Fruit fly (Drosophila melanogaster) whole organism, wandering third instar larva: ENCODE results near the gene CG32201.

Experiments used
- Abd-B ChIP-seq: fragments of >200 bp; optimal IDR thresholded peaks from 2 replicates; lab custom pipeline; 2017; ENCODE audit warnings: missing biosample characterization, missing genetic modification characterization
- CG32264 ChIP-seq: fragments of 200-800 bp; sonication (Bioruptor generic); optimal IDR thresholded peaks from 2 replicates; lab custom pipeline; 2016; ENCODE audit warnings: missing biosample characterization, missing genetic modification characterization
- CG9705 ChIP-seq: fragments of 200-800 bp; sonication (Bioruptor generic); optimal IDR thresholded peaks from 2 replicates; lab custom pipeline; 2018; ENCODE audit warnings: missing biosample characterization, mild to moderate bottlenecking, missing genetic modification characterization
- CrebA ChIP-seq: fragments of 200-800 bp; sonication (Bioruptor generic); optimal IDR thresholded peaks from 2 replicates; lab custom pipeline; 2016; ENCODE audit warnings: missing biosample characterization, mild to moderate bottlenecking, missing genetic modification characterization, borderline replicate concordance
- Dfd ChIP-seq: fragments of >200 bp; optimal IDR thresholded peaks from 2 replicates; lab custom pipeline; 2017; ENCODE audit warnings: missing biosample characterization, missing genetic modification characterization
- Dif ChIP-seq: fragments of 200-275, 200-300 bp; sonication (Bioruptor generic); optimal IDR thresholded peaks from 2 replicates; lab custom pipeline; 2018; ENCODE audit warnings: missing biosample characterization, missing genetic modification characterization; ENCODE audit not compliant: partially characterized antibody
- GATAd ChIP-seq: sonication (Bioruptor generic); optimal IDR thresholded peaks from 2 replicates; lab custom pipeline; 2016; ENCODE audit warnings: missing biosample characterization, missing genetic modification characterization
- HLH106 ChIP-seq: fragments of 200-800 bp; optimal IDR thresholded peaks from 3 replicates; lab custom pipeline; 2019; ENCODE audit warnings: missing biosample characterization, mild to moderate bottlenecking, missing genetic modification characterization, moderate library complexity
- Hnf4 ChIP-seq: fragments of 200-800 bp; sonication (Bioruptor generic); optimal IDR thresholded peaks from 2 replicates; lab custom pipeline; 2016; ENCODE audit warnings: missing biosample characterization, mild to moderate bottlenecking, missing genetic modification characterization
- Hr78 ChIP-seq: fragments of >200 bp; optimal IDR thresholded peaks from 2 replicates; lab custom pipeline; 2017; ENCODE audit warnings: missing biosample characterization, missing genetic modification characterization
- Hr83 ChIP-seq: fragments of 200-300 bp; sonication (Bioruptor generic); optimal IDR thresholded peaks from 2 replicates; lab custom pipeline; 2016; ENCODE audit warnings: missing biosample characterization, mild to moderate bottlenecking, missing genetic modification characterization, moderate library complexity; ENCODE audit not compliant: poor library complexity, severe bottlenecking
- Jra ChIP-seq: sonication (Bioruptor generic); optimal IDR thresholded peaks from 2 replicates; lab custom pipeline; 2016; ENCODE audit warnings: missing biosample characterization, missing genetic modification characterization
- Mio ChIP-seq: sonication (Bioruptor generic); optimal IDR thresholded peaks from 2 replicates; lab custom pipeline; 2016; ENCODE audit warnings: missing biosample characterization, missing genetic modification characterization
- Myc ChIP-seq: fragments of >200 bp; optimal IDR thresholded peaks from 2 replicates; lab custom pipeline; 2017
- N ChIP-seq: fragments of >200 bp; optimal IDR thresholded peaks from 2 replicates; lab custom pipeline; 2018; ENCODE audit warnings: missing biosample characterization, missing external identifiers, missing genetic modification characterization
- OdsH ChIP-seq: fragments of 200-800 bp; sonication (Bioruptor generic); optimal IDR thresholded peaks from 2 replicates; lab custom pipeline; 2016; ENCODE audit warnings: missing biosample characterization, mild to moderate bottlenecking, missing genetic modification characterization
- Rel ChIP-seq, 2 experiments: fragments of 200-800 bp; sonication (Bioruptor generic) in 1 of 2; optimal IDR thresholded peaks; 2 replicates in 1 of 2; 3 replicates in 1 of 2; lab custom pipeline; 2016 to 2019; ENCODE audit warnings: mild to moderate bottlenecking in 2 of 2, missing biosample characterization in 2 of 2, missing genetic modification characterization in 2 of 2, moderate library complexity in 1 of 2
- Sp1 ChIP-seq: fragments of 200-800 bp; sonication (Bioruptor generic); optimal IDR thresholded peaks from 3 replicates; lab custom pipeline; 2019; ENCODE audit warnings: missing biosample characterization, mild to moderate bottlenecking, missing genetic modification characterization, moderate library complexity
- Vsx2 ChIP-seq: fragments of 200-300, 225-300 bp; sonication (Bioruptor generic); optimal IDR thresholded peaks from 2 replicates; lab custom pipeline; 2018; ENCODE audit warnings: missing biosample characterization, missing genetic modification characterization; ENCODE audit not compliant: partially characterized antibody
- br ChIP-seq: fragments of 200-800 bp; sonication (Bioruptor generic); optimal IDR thresholded peaks from 2 replicates; lab custom pipeline; 2016; ENCODE audit warnings: missing biosample characterization, missing genetic modification characterization
- brk ChIP-seq: fragments of 200-800 bp; sonication (Bioruptor generic); optimal IDR thresholded peaks from 2 replicates; lab custom pipeline; 2016; ENCODE audit warnings: missing biosample characterization, mild to moderate bottlenecking, missing genetic modification characterization
- dl ChIP-seq, 2 experiments: fragments of 175-275, 200-275 bp in 1 of 2; fragments of 200-275 bp in 1 of 2; sonication (Bioruptor generic); optimal IDR thresholded peaks; lab custom pipeline; 2018; ENCODE audit warnings: mild to moderate bottlenecking in 2 of 2, missing biosample characterization in 2 of 2, missing genetic modification characterization in 2 of 2, moderate library complexity in 2 of 2; ENCODE audit not compliant: partially characterized antibody in 2 of 2, insufficient read depth in 1 of 2
- dmrt93B ChIP-seq: fragments of 200-800 bp; sonication (Bioruptor generic); optimal IDR thresholded peaks from 2 replicates; lab custom pipeline; 2018; ENCODE audit warnings: missing biosample characterization, mild to moderate bottlenecking, missing genetic modification characterization
- dsf ChIP-seq: sonication (Bioruptor generic); optimal IDR thresholded peaks from 2 replicates; lab custom pipeline; 2016; ENCODE audit warnings: missing biosample characterization, missing genetic modification characterization, borderline replicate concordance
- ey ChIP-seq: fragments of 200-800 bp; sonication (Bioruptor generic); optimal IDR thresholded peaks from 2 replicates; lab custom pipeline; 2016; ENCODE audit warnings: missing biosample characterization, missing genetic modification characterization
- foxo ChIP-seq, 2 experiments: fragments of 200-800 bp; sonication (Bioruptor generic); optimal IDR thresholded peaks; 2 replicates in 1 of 2; 3 replicates in 1 of 2; lab custom pipeline; 2016 to 2017; ENCODE audit warnings: missing biosample characterization in 2 of 2, missing genetic modification characterization in 2 of 2
- fru ChIP-seq: fragments of 200-800 bp; sonication (Bioruptor generic); optimal IDR thresholded peaks from 3 replicates; lab custom pipeline; 2016; ENCODE audit warnings: missing biosample characterization, mild to moderate bottlenecking, missing genetic modification characterization
- h ChIP-seq: fragments of 200-800 bp; sonication (Bioruptor generic); optimal IDR thresholded peaks from 3 replicates; lab custom pipeline; 2016; ENCODE audit warnings: missing biosample characterization, mild to moderate bottlenecking, missing genetic modification characterization
- jim ChIP-seq: fragments of 175-275, 200-325 bp; sonication (Bioruptor generic); optimal IDR thresholded peaks from 2 replicates; lab custom pipeline; 2016; ENCODE audit warnings: missing biosample characterization, mild to moderate bottlenecking, missing genetic modification characterization
- lola ChIP-seq: fragments of >200 bp; optimal IDR thresholded peaks from 2 replicates; lab custom pipeline; 2017; ENCODE audit warnings: missing biosample characterization, missing genetic modification characterization
- pan ChIP-seq: fragments of >200 bp; optimal IDR thresholded peaks from 2 replicates; lab custom pipeline; 2017
- psq ChIP-seq: fragments of 200-800 bp; sonication (Bioruptor generic); optimal IDR thresholded peaks from 3 replicates; lab custom pipeline; 2017; ENCODE audit warnings: missing biosample characterization, mild to moderate bottlenecking, missing genetic modification characterization, moderate library complexity
- rgr ChIP-seq: fragments of 200-800 bp; sonication (Bioruptor generic); optimal IDR thresholded peaks from 3 replicates; lab custom pipeline; 2016; ENCODE audit warnings: missing biosample characterization, mild to moderate bottlenecking, missing genetic modification characterization
- sage ChIP-seq: fragments of 200-800 bp; sonication (Bioruptor generic); optimal IDR thresholded peaks from 2 replicates; lab custom pipeline; 2016; ENCODE audit warnings: missing biosample characterization, mild to moderate bottlenecking, missing genetic modification characterization
- sv ChIP-seq: fragments of 200-800 bp; sonication (Bioruptor generic); optimal IDR thresholded peaks from 3 replicates; lab custom pipeline; 2016; ENCODE audit warnings: missing biosample characterization, missing genetic modification characterization
- tai ChIP-seq: sonication (Bioruptor generic); optimal IDR thresholded peaks from 2 replicates; lab custom pipeline; 2016; ENCODE audit warnings: missing biosample characterization, missing genetic modification characterization
- usp ChIP-seq: fragments of >200 bp; optimal IDR thresholded peaks from 2 replicates; lab custom pipeline; 2017; ENCODE audit warnings: missing biosample characterization, missing genetic modification characterization
- woc ChIP-seq: sonication (Bioruptor generic); optimal IDR thresholded peaks from 2 replicates; lab custom pipeline; 2016; ENCODE audit warnings: missing biosample characterization, mild to moderate bottlenecking, missing genetic modification characterization

The CG32201 gene

DNA sequence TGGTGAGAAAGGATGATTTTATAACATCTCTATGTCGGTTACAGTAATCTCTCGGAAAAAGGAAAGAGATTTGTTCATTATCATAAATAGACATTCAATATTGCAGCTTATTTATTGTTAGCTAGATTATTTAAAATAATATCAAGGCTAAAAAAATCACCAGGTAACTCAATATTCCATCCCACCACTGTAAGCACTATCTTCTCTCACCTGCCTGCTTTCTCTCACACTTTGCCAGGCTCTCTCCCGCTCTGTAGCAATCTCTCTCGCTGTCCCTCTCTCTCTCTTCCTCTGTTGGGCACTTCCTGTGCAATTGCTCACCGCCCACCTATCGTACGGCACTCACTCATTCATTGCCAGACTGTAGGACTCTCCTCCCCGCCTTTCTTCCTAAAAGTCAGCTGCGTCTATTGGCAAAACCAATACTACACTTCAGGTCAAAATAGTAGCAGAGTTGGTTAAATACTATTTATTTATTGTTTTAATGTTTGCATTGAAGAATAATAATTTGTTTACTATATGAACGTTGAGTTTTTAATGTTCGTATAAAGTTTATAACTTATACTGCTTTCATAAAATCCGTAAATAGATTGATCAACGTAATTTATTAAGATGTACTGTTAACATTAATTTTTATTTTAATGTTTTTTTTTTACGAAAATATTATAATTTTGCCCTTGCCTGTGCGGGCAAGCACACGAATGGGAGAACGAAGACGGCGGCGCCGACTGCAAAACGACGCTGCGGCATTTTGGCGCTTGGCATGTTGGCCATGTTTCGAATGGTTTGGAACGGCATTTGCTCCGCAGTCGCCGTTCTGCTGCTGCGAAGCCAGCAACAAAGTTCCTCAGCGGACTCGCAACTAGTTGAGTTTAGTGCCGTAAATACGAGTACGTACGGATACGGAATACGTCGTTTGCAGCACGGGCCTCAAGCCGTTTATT, 31.4 kb downstream of the CG32201 start:
- peak; percentile 91 for TF ChIP-seq Sp1 (GFP tag; lab: Kevin White, UChicago)
- no peak for TF ChIP-seq N (GFP tag; lab: Kevin White, UChicago)
- TF ChIP-seq Mio (GFP tag; lab: Kevin White, UChicago) = peak; percentile 33
- peak; percentile 95 for TF ChIP-seq h (GFP tag; lab: Kevin White, UChicago)
- TF ChIP-seq CG32264 = peak; percentile 67
- TF ChIP-seq rgr (GFP tag; lab: Kevin White, UChicago) = peak; percentile 94
- TF ChIP-seq brk (GFP tag; lab: Kevin White, UChicago) = peak; percentile 74
- peak; percentile 87 for TF ChIP-seq fru (GFP tag; lab: Kevin White, UChicago)
- TF ChIP-seq Myc = no peak
- peak; percentile 56 for TF ChIP-seq dsf
- peak; percentile 98 to 99 for TF ChIP-seq dl (GFP tag; optimal IDR thresholded peaks at IDR 0.05; lab: Kevin White, UChicago; ENCODE audit: insufficient read depth in 1 of 2, partially characterized antibody in 2 of 2)
- TF ChIP-seq Dif (GFP tag; lab: Kevin White, UChicago) = peak; percentile 99
- peak; percentile 76 for TF ChIP-seq br (GFP tag; lab: Kevin White, UChicago)
- no peak for TF ChIP-seq Hr78 (GFP tag; lab: Kevin White, UChicago)
- TF ChIP-seq jim (GFP tag; lab: Kevin White, UChicago) = no peak
- no peak for TF ChIP-seq lola (GFP tag; lab: Kevin White, UChicago)
- TF ChIP-seq OdsH = peak; percentile 90
- TF ChIP-seq Rel (GFP tag; optimal IDR thresholded peaks at IDR 0.05; lab: Kevin White, UChicago) = peak; percentile 44
- TF ChIP-seq Rel (tag; optimal IDR thresholded peaks at IDR 0.05; lab: Kevin White, UChicago) = peak; percentile 49
- TF ChIP-seq CrebA (GFP tag; lab: Kevin White, UChicago) = peak; percentile 46
- peak; percentile 67 for TF ChIP-seq sage (GFP tag; lab: Kevin White, UChicago)
- peak; percentile 92 for TF ChIP-seq Dfd (GFP tag; lab: Kevin White, UChicago)
- peak; percentile 95 for TF ChIP-seq ey (GFP tag; lab: Kevin White, UChicago)
- peak; percentile 79 for TF ChIP-seq CG9705 (GFP tag; lab: Kevin White, UChicago)
- TF ChIP-seq foxo (GFP tag; optimal IDR thresholded peaks at IDR 0.05; lab: Kevin White, UChicago) = peak; percentile 13 to 87
- no peak for TF ChIP-seq pan (lab: Kevin White, UChicago)
- peak; percentile 70 for TF ChIP-seq Hr83 (GFP tag; lab: Kevin White, UChicago)
- peak; percentile 86 for TF ChIP-seq tai (GFP tag; lab: Kevin White, UChicago)
- peak; percentile 88 for TF ChIP-seq HLH106 (tag; lab: Kevin White, UChicago)
- TF ChIP-seq Hnf4 = peak; percentile 87
- TF ChIP-seq Jra (GFP tag; lab: Kevin White, UChicago) = peak; percentile 62
- peak; percentile 77 for TF ChIP-seq dmrt93B (GFP tag; lab: Kevin White, UChicago)
- TF ChIP-seq Vsx2 = peak; percentile 97
- TF ChIP-seq usp (GFP tag; lab: Kevin White, UChicago) = no peak
- peak; percentile 69 for TF ChIP-seq GATAd
- TF ChIP-seq sv = peak; percentile 95
- no peak for TF ChIP-seq Abd-B (GFP tag; lab: Kevin White, UChicago)
- peak; percentile 74 for TF ChIP-seq woc (GFP tag; lab: Kevin White, UChicago)
- peak; percentile 86 for TF ChIP-seq psq (GFP tag; lab: Kevin White, UChicago)

DNA sequence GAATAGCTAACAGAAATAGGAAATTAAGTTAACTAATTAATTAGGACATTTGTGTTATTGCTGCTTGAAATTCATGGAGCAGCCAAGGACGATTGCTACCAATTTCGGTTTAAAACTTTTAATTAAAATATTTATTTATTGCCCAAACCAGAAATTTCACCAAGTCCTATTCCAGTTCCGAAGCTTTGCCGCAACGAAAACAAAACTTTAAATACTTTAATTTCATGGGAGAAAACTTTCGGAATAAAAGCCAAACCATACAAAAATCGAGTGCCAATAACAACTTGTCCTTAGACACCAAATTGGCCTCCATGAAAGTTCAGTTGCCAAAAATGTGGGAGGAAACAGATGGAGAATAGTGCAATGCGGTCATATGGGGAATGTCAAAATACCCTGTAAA, 33.8 kb downstream of the CG32201 start:
- TF ChIP-seq usp (GFP tag; lab: Kevin White, UChicago) (no peak), foxo (GFP tag; optimal IDR thresholded peaks at IDR 0.05; lab: Kevin White, UChicago) (no peak), Jra (GFP tag; lab: Kevin White, UChicago) (no peak), Rel (GFP tag; optimal IDR thresholded peaks at IDR 0.05; lab: Kevin White, UChicago) (no peak), Rel (tag; optimal IDR thresholded peaks at IDR 0.05; lab: Kevin White, UChicago) (no peak), ey (GFP tag; lab: Kevin White, UChicago) (no peak), lola (GFP tag; lab: Kevin White, UChicago) (no peak), N (GFP tag; lab: Kevin White, UChicago) (no peak), HLH106 (tag; lab: Kevin White, UChicago) (no peak), Abd-B (GFP tag; lab: Kevin White, UChicago) (no peak), Vsx2 (no peak), Myc (no peak), brk (GFP tag; lab: Kevin White, UChicago) (no peak), fru (GFP tag; lab: Kevin White, UChicago) (no peak), Dif (GFP tag; lab: Kevin White, UChicago) (no peak), Hnf4 (no peak), sv (no peak), Sp1 (GFP tag; lab: Kevin White, UChicago) (no peak), tai (GFP tag; lab: Kevin White, UChicago) (no peak), woc (GFP tag; lab: Kevin White, UChicago) (no peak), rgr (GFP tag; lab: Kevin White, UChicago) (no peak)
